Worm (Caenorhabditis elegans) whole organism, midembryonic: ENCODE data around the gene T10H9.1.

Experiments used
- flt-1 ChIP-seq: fragments of 200-800 bp; sonication (Bioruptor generic); IDR thresholded peaks from 2 replicates; pipeline ENCODE4 v1.3.6; 2022; ENCODE audit warnings: missing genetic modification characterization, missing compliant biosample characterization
- klf-2 ChIP-seq: fragments of 200-800 bp; sonication (Bioruptor generic); conservative IDR thresholded peaks from 2 replicates; pipeline ENCODE4 v1.3.6; 2022; ENCODE audit warnings: missing genetic modification reagents, missing genetic modification characterization, missing compliant biosample characterization
- ref-1 ChIP-seq: fragments of 200-800 bp; sonication (Bioruptor generic); conservative IDR thresholded peaks from 2 replicates; pipeline ENCODE4 v1.3.6; 2022; ENCODE audit warnings: missing genetic modification reagents, missing genetic modification characterization, missing compliant biosample characterization

- no peak for TF ChIP-seq ref-1 (GFP tag; lab: Robert Waterston, UW)
- no peak for TF ChIP-seq klf-2 (GFP tag; lab: Robert Waterston, UW)
- TF ChIP-seq flt-1 (GFP tag; lab: Robert Waterston, UW) = no peak
Measured at ce11 chrV:6645810-6646209, 3.6 kb upstream of the T10H9.1 start.
